Fruit fly (Drosophila melanogaster): ENCODE results near the gene slmo.

Gene slmo

DNA sequence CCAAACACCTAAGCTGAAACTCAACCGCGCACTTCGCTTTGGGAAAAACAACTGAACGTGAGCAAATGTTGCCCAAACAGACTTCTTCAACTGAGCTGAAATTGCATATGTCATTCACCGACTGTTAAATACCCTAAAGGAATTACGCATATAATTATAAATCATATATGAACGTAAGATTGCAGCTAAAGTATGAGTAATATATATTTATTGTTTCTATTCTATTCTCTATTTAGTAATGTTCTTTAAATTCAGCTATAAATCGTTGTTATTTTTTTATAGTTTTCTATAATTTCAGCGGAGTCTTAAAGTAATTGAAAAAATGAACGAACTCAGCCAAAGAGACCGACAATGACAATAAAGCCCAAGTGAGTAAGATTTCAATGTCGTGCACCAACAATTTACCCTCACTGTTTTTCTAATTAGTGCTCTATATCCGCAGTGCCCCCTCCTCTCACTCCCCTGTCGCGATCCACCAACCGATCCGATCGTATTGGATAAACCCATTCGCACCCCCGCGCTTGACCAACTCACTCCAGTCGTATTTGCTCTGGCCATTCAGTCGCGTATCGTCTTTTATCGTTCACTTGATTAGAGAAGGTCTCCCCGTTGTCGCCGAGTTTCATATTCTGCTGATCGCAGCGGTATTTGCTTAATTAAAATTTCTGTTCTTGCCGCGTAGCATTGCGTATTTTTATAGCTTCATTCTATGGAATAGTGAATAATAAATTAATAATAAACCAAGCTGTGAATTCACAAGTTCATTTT lies 36.0 kb downstream of the slmo start, which contains the start of gene CG9098:
TSS of gene CG9098 (minus strand) at position 36 of the 768 bp plus-strand sequence.
- TF ChIP-seq noc (tag; optimal IDR thresholded peaks at IDR 0.05), result no peak

DNA sequence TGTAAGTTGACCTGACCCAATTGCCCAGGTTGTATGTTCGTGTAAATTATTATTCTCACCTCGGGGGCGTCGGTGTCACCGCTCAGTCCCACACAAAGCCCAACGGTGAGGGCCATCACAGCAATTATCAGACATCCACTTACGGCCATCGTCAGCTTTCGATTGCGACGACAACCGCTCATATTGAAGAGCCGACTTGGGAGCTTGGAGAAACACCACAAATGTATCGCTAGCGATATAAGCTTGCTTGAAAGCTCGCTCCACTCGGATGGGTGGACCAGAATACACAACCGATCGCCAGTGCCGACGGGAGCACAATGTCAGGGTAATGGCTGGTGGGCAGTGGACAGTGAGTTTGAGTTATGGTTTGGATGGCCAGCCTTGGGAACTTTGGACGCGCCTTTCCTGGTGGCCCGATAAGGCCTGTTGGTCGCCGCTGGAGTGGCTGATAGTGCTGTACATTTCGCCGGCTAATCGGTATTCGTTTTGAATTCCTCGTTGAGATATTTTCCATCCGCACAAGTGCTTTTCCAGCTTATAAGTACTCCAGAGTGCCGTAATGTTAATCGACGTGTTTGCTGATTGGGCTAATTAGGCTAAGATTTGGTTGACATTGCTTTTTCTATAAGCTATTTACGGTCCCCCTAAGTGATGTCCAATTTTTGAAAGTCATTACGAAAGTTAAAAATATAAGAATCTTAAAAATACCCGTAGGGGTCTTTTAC lies 41.8 kb downstream of the slmo start, which contains the start of gene Gal:
TSS of gene Gal (minus strand) at position 320 of the 725 bp plus-strand sequence.
- no peak for TF ChIP-seq noc (tag; optimal IDR thresholded peaks at IDR 0.05)

DNA sequence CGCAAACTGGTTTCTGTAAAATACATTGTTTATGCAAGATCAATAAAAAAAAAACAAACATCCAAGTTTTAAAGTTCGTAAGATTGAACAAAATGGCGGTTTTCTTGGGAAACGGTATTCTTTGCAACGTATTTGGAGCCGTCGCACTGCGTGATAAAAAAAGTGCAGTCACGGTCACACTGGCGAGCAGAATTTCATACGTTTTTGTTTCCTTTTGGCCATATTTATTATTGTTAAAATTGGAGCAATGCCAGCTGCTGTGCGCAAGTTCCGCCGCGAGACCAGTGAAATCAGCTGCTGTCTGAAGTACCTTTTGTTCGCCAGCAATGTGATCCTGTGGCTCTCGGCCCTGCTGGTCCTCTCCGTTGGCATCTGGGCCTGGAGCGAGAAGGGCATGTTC lies 48.4 kb downstream of the slmo start, which contains the start of gene Tsp26A:
TSS of gene Tsp26A (plus strand) at position 164 of the 400 bp plus-strand sequence.
- no peak for TF ChIP-seq noc (tag; optimal IDR thresholded peaks at IDR 0.05)

DNA sequence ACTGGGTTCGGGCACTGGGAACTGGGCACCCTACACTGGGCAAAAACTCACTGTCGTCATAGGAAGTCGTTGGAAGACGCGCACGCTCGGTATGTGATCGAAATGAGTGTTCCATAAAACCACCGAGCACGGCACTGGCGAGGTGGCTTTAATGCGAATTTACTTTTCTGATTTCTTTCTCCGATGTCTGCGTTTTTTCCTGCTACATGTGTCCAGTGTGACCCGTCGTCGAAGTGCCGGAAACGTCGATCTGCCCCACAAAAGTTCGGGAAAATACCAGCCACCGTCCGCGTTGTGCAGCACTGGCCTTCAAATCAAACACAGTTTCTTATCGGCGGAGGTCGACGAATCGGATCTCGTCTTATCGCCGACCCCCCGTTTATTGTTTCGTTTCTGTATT lies 49.3 kb downstream of the slmo start, which contains the start of gene Kdm5:
TSS of gene Kdm5 (minus strand) at position 255 of the 400 bp plus-strand sequence.
- peak; percentile 69 for TF ChIP-seq noc (tag; optimal IDR thresholded peaks at IDR 0.05)

- TF ChIP-seq noc (tag; optimal IDR thresholded peaks at IDR 0.05), result no peak
Measured at dm6 chr2L:5998383-5998782, 50.1 kb downstream of the slmo start.

- no peak for TF ChIP-seq noc (tag; optimal IDR thresholded peaks at IDR 0.05)
Measured at dm6 chr2L:5997609-5998229, 50.8 kb downstream of the slmo start.

All from whole organism, larva.